Fruit fly (Drosophila melanogaster) whole organism, wandering third instar larva: ENCODE data around the gene CG9986.

ENCODE experiments used
- Abd-B ChIP-seq: fragments of >200 bp; optimal IDR thresholded peaks from 2 replicates; lab custom pipeline; 2017; ENCODE audit warnings: missing biosample characterization, missing genetic modification characterization
- CG32264 ChIP-seq: fragments of 200-800 bp; sonication (Bioruptor generic); optimal IDR thresholded peaks from 2 replicates; lab custom pipeline; 2016; ENCODE audit warnings: missing biosample characterization, missing genetic modification characterization
- Dif ChIP-seq: fragments of 200-275, 200-300 bp; sonication (Bioruptor generic); optimal IDR thresholded peaks from 2 replicates; lab custom pipeline; 2018; ENCODE audit warnings: missing biosample characterization, missing genetic modification characterization; ENCODE audit not compliant: partially characterized antibody
- Jra ChIP-seq: sonication (Bioruptor generic); optimal IDR thresholded peaks from 2 replicates; lab custom pipeline; 2016; ENCODE audit warnings: missing biosample characterization, missing genetic modification characterization
- Myc ChIP-seq: fragments of >200 bp; optimal IDR thresholded peaks from 2 replicates; lab custom pipeline; 2017
- Rel ChIP-seq, 2 experiments: fragments of 200-800 bp; sonication (Bioruptor generic) in 1 of 2; optimal IDR thresholded peaks; 2 replicates in 1 of 2; 3 replicates in 1 of 2; lab custom pipeline; 2016 to 2019; ENCODE audit warnings: mild to moderate bottlenecking in 2 of 2, missing biosample characterization in 2 of 2, missing genetic modification characterization in 2 of 2, moderate library complexity in 1 of 2
- Vsx2 ChIP-seq: fragments of 200-300, 225-300 bp; sonication (Bioruptor generic); optimal IDR thresholded peaks from 2 replicates; lab custom pipeline; 2018; ENCODE audit warnings: missing biosample characterization, missing genetic modification characterization; ENCODE audit not compliant: partially characterized antibody
- br ChIP-seq: fragments of 200-800 bp; sonication (Bioruptor generic); optimal IDR thresholded peaks from 2 replicates; lab custom pipeline; 2016; ENCODE audit warnings: missing biosample characterization, missing genetic modification characterization
- brk ChIP-seq: fragments of 200-800 bp; sonication (Bioruptor generic); optimal IDR thresholded peaks from 2 replicates; lab custom pipeline; 2016; ENCODE audit warnings: missing biosample characterization, mild to moderate bottlenecking, missing genetic modification characterization
- fru ChIP-seq: fragments of 200-800 bp; sonication (Bioruptor generic); optimal IDR thresholded peaks from 3 replicates; lab custom pipeline; 2016; ENCODE audit warnings: missing biosample characterization, mild to moderate bottlenecking, missing genetic modification characterization
- h ChIP-seq: fragments of 200-800 bp; sonication (Bioruptor generic); optimal IDR thresholded peaks from 3 replicates; lab custom pipeline; 2016; ENCODE audit warnings: missing biosample characterization, mild to moderate bottlenecking, missing genetic modification characterization
- psq ChIP-seq: fragments of 200-800 bp; sonication (Bioruptor generic); optimal IDR thresholded peaks from 3 replicates; lab custom pipeline; 2017; ENCODE audit warnings: missing biosample characterization, mild to moderate bottlenecking, missing genetic modification characterization, moderate library complexity
- sv ChIP-seq: fragments of 200-800 bp; sonication (Bioruptor generic); optimal IDR thresholded peaks from 3 replicates; lab custom pipeline; 2016; ENCODE audit warnings: missing biosample characterization, missing genetic modification characterization
- usp ChIP-seq: fragments of >200 bp; optimal IDR thresholded peaks from 2 replicates; lab custom pipeline; 2017; ENCODE audit warnings: missing biosample characterization, missing genetic modification characterization

- TF ChIP-seq br (GFP tag; lab: Kevin White, UChicago), result no peak
- no peak for TF ChIP-seq Jra (GFP tag; lab: Kevin White, UChicago)
- TF ChIP-seq usp, result no peak
- TF ChIP-seq fru (GFP tag; lab: Kevin White, UChicago), result no peak
- TF ChIP-seq Vsx2, result no peak
- no peak for TF ChIP-seq h (GFP tag; lab: Kevin White, UChicago)
- no peak for TF ChIP-seq CG32264 (GFP tag; lab: Kevin White, UChicago)
- no peak for TF ChIP-seq Myc (lab: Kevin White, UChicago)
- TF ChIP-seq Dif, result no peak
- TF ChIP-seq brk, result no peak
- TF ChIP-seq Abd-B, result no peak
- no peak for TF ChIP-seq Rel (GFP tag; optimal IDR thresholded peaks at IDR 0.05; lab: Kevin White, UChicago)
- TF ChIP-seq Rel (tag; optimal IDR thresholded peaks at IDR 0.05; lab: Kevin White, UChicago), result no peak
- TF ChIP-seq psq, result no peak
- no peak for TF ChIP-seq sv (GFP tag; lab: Kevin White, UChicago)
Observed at dm6 chr3R:28562654-28563198, 43.2 kb upstream of the CG9986 start.
